Worm (Caenorhabditis elegans) whole organism, young adult: Measurements from ENCODE around the gene mut-15.

Experiments used
- B0035.1 ChIP-seq: sonication (generic microtip); optimal IDR thresholded peaks from 2 replicates; lab custom pipeline; 2016; ENCODE audit warnings: missing genetic modification characterization, mild to moderate bottlenecking, missing compliant biosample characterization, missing genotype, missing genetic modification reagents
- B0336.3 ChIP-seq: fragments of 200-800 bp; sonication (Bioruptor generic); IDR thresholded peaks from 2 replicates; pipeline ENCODE4 v1.3.6; 2022; ENCODE audit warnings: missing genetic modification characterization, missing compliant biosample characterization
- F23B12.7 ChIP-seq: sonication (generic microtip); optimal IDR thresholded peaks from 2 replicates; lab custom pipeline; 2017; ENCODE audit warnings: missing genetic modification characterization, mild to moderate bottlenecking, missing compliant biosample characterization, antibody characterized with exemption, moderate library complexity; ENCODE audit not compliant: insufficient read depth
- F52B5.7 ChIP-seq: sonication (generic microtip); optimal IDR thresholded peaks from 2 replicates; lab custom pipeline; 2016; ENCODE audit warnings: mild to moderate bottlenecking, missing genetic modification characterization, missing compliant biosample characterization
- F57A8.1 ChIP-seq: fragments of 200-800 bp; sonication (Bioruptor generic); optimal IDR thresholded peaks from 2 replicates; lab custom pipeline; 2018; ENCODE audit warnings: mild to moderate bottlenecking, missing genetic modification characterization, moderate library complexity, missing compliant biosample characterization
- T26A5.8 ChIP-seq: sonication (generic microtip); optimal IDR thresholded peaks from 2 replicates; lab custom pipeline; 2016; ENCODE audit warnings: missing genetic modification characterization, missing compliant biosample characterization
- Y56A3A.18 ChIP-seq: fragments of 200-800 bp; sonication (Bioruptor generic); IDR thresholded peaks from 2 replicates; pipeline ENCODE4 v1.3.6; 2022; ENCODE audit warnings: missing genetic modification reagents, missing genetic modification characterization, missing compliant biosample characterization
- Y67H2A.10 ChIP-seq: fragments of 200-800 bp; sonication (Bioruptor generic); conservative IDR thresholded peaks from 2 replicates; pipeline ENCODE4 v1.3.6; 2022; ENCODE audit warnings: missing genetic modification reagents, missing genetic modification characterization, missing compliant biosample characterization
- ZK185.1 ChIP-seq: sonication (generic microtip); optimal IDR thresholded peaks from 2 replicates; lab custom pipeline; 2016; ENCODE audit warnings: mild to moderate bottlenecking, missing genetic modification characterization, missing compliant biosample characterization; ENCODE audit not compliant: poor library complexity, severe bottlenecking
- aptf-3 ChIP-seq: fragments of 200-800 bp; sonication (Bioruptor generic); IDR thresholded peaks from 2 replicates; pipeline ENCODE4 v1.3.6; 2022; ENCODE audit warnings: missing genetic modification characterization, missing compliant biosample characterization
- attf-3 ChIP-seq: fragments of 200-800 bp; sonication (Bioruptor generic); conservative IDR thresholded peaks from 2 replicates; pipeline ENCODE4 v1.3.6; 2022; ENCODE audit warnings: missing genetic modification reagents, missing genetic modification characterization, missing compliant biosample characterization
- attf-5 ChIP-seq: fragments of 200-800 bp; sonication (Bioruptor generic); optimal IDR thresholded peaks from 2 replicates; lab custom pipeline; 2018; ENCODE audit warnings: mild to moderate bottlenecking, missing genetic modification characterization, missing compliant biosample characterization
- ceh-91 ChIP-seq: fragments of 200-800 bp; sonication (Bioruptor generic); IDR thresholded peaks from 2 replicates; pipeline ENCODE4 v1.3.6; 2022; ENCODE audit warnings: missing genetic modification reagents, missing genetic modification characterization, missing compliant biosample characterization
- dox-1 ChIP-seq: fragments of 200-800 bp; sonication (Bioruptor generic); IDR thresholded peaks from 2 replicates; pipeline ENCODE4 v1.3.6; 2022; ENCODE audit warnings: missing genetic modification reagents, missing genetic modification characterization, missing compliant biosample characterization
- dpff-1 ChIP-seq: sonication (generic microtip); optimal IDR thresholded peaks from 2 replicates; lab custom pipeline; 2017; ENCODE audit warnings: mild to moderate bottlenecking, missing genetic modification characterization, missing compliant biosample characterization
- dpl-1 ChIP-seq: fragments of 150-350 bp; optimal IDR thresholded peaks from 2 replicates; lab custom pipeline; 2014; ENCODE audit warnings: missing biosample characterization, missing genetic modification reagents, missing genetic modification characterization
- egl-44 ChIP-seq: fragments of 200-800 bp; sonication (Bioruptor generic); IDR thresholded peaks from 2 replicates; pipeline ENCODE4 v1.3.6; 2022; ENCODE audit warnings: missing genetic modification reagents, missing genetic modification characterization, missing compliant biosample characterization
- egrh-3 ChIP-seq: fragments of 200-800 bp; sonication (Bioruptor generic); IDR thresholded peaks from 2 replicates; pipeline ENCODE4 v1.3.6; 2022; ENCODE audit warnings: missing genetic modification reagents, missing genetic modification characterization, missing compliant biosample characterization
- him-1 ChIP-seq: sonication (generic microtip); optimal IDR thresholded peaks from 2 replicates; lab custom pipeline; 2016; ENCODE audit warnings: missing genotype, missing genetic modification reagents, missing genetic modification characterization, missing compliant biosample characterization
- hlh-12 ChIP-seq: sonication (generic microtip); optimal IDR thresholded peaks from 2 replicates; lab custom pipeline; 2016; ENCODE audit warnings: missing genetic modification characterization, missing compliant biosample characterization
- hrde-1 ChIP-seq: sonication (generic microtip); optimal IDR thresholded peaks from 2 replicates; lab custom pipeline; 2016; ENCODE audit warnings: missing genetic modification characterization, mild to moderate bottlenecking, missing compliant biosample characterization, moderate library complexity, missing genotype, missing genetic modification reagents, borderline replicate concordance
- lag-1 ChIP-seq: fragments of 200-800 bp; sonication (Bioruptor generic); IDR thresholded peaks from 2 replicates; pipeline ENCODE4 v1.3.6; 2022; ENCODE audit warnings: missing genetic modification reagents, missing genetic modification characterization, missing compliant biosample characterization
- lsl-1 ChIP-seq: fragments of 200-800 bp; sonication (Bioruptor generic); optimal IDR thresholded peaks from 2 replicates; lab custom pipeline; 2018; ENCODE audit warnings: mild to moderate bottlenecking, missing genetic modification characterization, moderate library complexity, missing compliant biosample characterization
- mcd-1 ChIP-seq: fragments of 200-800 bp; sonication (Bioruptor generic); IDR thresholded peaks from 2 replicates; pipeline ENCODE4 v1.3.6; 2022; ENCODE audit warnings: missing genetic modification reagents, missing genetic modification characterization, missing compliant biosample characterization
- mel-28 ChIP-seq: sonication (generic microtip); optimal IDR thresholded peaks from 2 replicates; lab custom pipeline; 2016; ENCODE audit warnings: borderline replicate concordance, mild to moderate bottlenecking, missing genetic modification characterization, missing compliant biosample characterization
- mes-4 ChIP-seq: sonication (generic microtip); optimal IDR thresholded peaks from 2 replicates; lab custom pipeline; 2016; ENCODE audit warnings: missing genotype, missing genetic modification characterization, missing compliant biosample characterization
- nfya-2 ChIP-seq: fragments of 200-800 bp; sonication (Bioruptor generic); IDR thresholded peaks from 2 replicates; pipeline ENCODE4 v1.3.6; 2022; ENCODE audit warnings: missing genetic modification reagents, missing genetic modification characterization, missing compliant biosample characterization
- nfyb-1 ChIP-seq: fragments of 200-800 bp; sonication (Bioruptor generic); IDR thresholded peaks from 2 replicates; pipeline ENCODE4 v1.3.6; 2022; ENCODE audit warnings: missing genetic modification reagents, missing genetic modification characterization, missing compliant biosample characterization
- nhr-179 ChIP-seq: sonication (generic microtip); optimal IDR thresholded peaks from 2 replicates; lab custom pipeline; 2016; ENCODE audit warnings: mild to moderate bottlenecking, missing genetic modification characterization, missing compliant biosample characterization
- nhr-80 ChIP-seq: sonication (generic microtip); optimal IDR thresholded peaks from 2 replicates; lab custom pipeline; 2016; ENCODE audit warnings: missing genetic modification characterization, missing compliant biosample characterization
- nhr-90 ChIP-seq: sonication (generic microtip); optimal IDR thresholded peaks from 2 replicates; lab custom pipeline; 2016; ENCODE audit warnings: missing genotype, mild to moderate bottlenecking, missing genetic modification characterization, missing compliant biosample characterization
- rpc-1 ChIP-seq, 2 experiments: fragments of 150-350 bp in 1 of 2; sonication (generic microtip) in 1 of 2; optimal IDR thresholded peaks; 2 replicates each; lab custom pipeline; 2014 to 2018; ENCODE audit warnings: missing biosample characterization in 1 of 2, missing genetic modification characterization in 1 of 2, missing genetic modification reagents in 1 of 2, missing genotype in 1 of 2
- sdz-38 ChIP-seq: sonication (generic microtip); optimal IDR thresholded peaks from 2 replicates; lab custom pipeline; 2016; ENCODE audit warnings: missing genotype, missing genetic modification characterization, missing compliant biosample characterization
- sea-2 ChIP-seq: fragments of 200-800 bp; sonication (Bioruptor generic); IDR thresholded peaks from 2 replicates; pipeline ENCODE4 v1.3.6; 2022; ENCODE audit warnings: missing genetic modification characterization, missing compliant biosample characterization
- sptf-2 ChIP-seq: fragments of 200-800 bp; sonication (Bioruptor generic); optimal IDR thresholded peaks from 2 replicates; lab custom pipeline; 2018; ENCODE audit warnings: mild to moderate bottlenecking, missing genetic modification characterization, missing compliant biosample characterization
- tbx-9 ChIP-seq: sonication (generic microtip); optimal IDR thresholded peaks from 2 replicates; lab custom pipeline; 2016; ENCODE audit warnings: borderline replicate concordance, missing genetic modification characterization, inconsistent platforms, missing compliant biosample characterization
- tlf-1 ChIP-seq: fragments of 200-800 bp; sonication (Bioruptor generic); optimal IDR thresholded peaks from 2 replicates; lab custom pipeline; 2018; ENCODE audit warnings: mild to moderate bottlenecking, missing genetic modification characterization, missing compliant biosample characterization
- unc-62 ChIP-seq: fragments of 150-350 bp; optimal IDR thresholded peaks from 2 replicates; lab custom pipeline; 2014; ENCODE audit warnings: missing biosample characterization, missing genetic modification reagents, missing genetic modification characterization
- xnd-1 ChIP-seq: sonication (generic microtip); optimal IDR thresholded peaks from 2 replicates; lab custom pipeline; 2016; ENCODE audit warnings: missing genotype, missing genetic modification reagents, missing genetic modification characterization, missing compliant biosample characterization
- ztf-26 ChIP-seq: sonication (generic microtip); optimal IDR thresholded peaks from 2 replicates; lab custom pipeline; 2017; ENCODE audit warnings: missing genetic modification characterization, missing compliant biosample characterization
- ztf-3 ChIP-seq: fragments of 200-800 bp; sonication (Bioruptor generic); optimal IDR thresholded peaks from 2 replicates; lab custom pipeline; 2018; ENCODE audit warnings: mild to moderate bottlenecking, missing genetic modification characterization, missing compliant biosample characterization

Gene mut-15

ce11 chrV:15015799-15016198, 13.5 kb downstream of the mut-15 start:
- TF ChIP-seq dpl-1 (GFP tag; lab: Kevin White, UChicago) (no peak), sdz-38 (tag; lab: Kevin White, UChicago) (no peak), egl-44 (no peak), T26A5.8 (no peak), rpc-1 (optimal IDR thresholded peaks at IDR 0.05; lab: Kevin White, UChicago) (no peak), rpc-1 (tag; optimal IDR thresholded peaks at IDR 0.05; lab: Kevin White, UChicago) (no peak), egrh-3 (GFP tag; lab: Robert Waterston, UW) (no peak), mcd-1 (no peak), xnd-1 (tag; lab: Kevin White, UChicago) (no peak), B0336.3 (GFP tag; lab: Robert Waterston, UW) (no peak)
- TF ChIP-seq, all 124 proteins: peak for 0

ce11 chrV:15016795-15017429, 14.6 kb downstream of the mut-15 start:
- TF ChIP-seq F23B12.7 (no peak), Y56A3A.18 (GFP tag; lab: Robert Waterston, UW) (no peak), lsl-1 (GFP tag; lab: Kevin White, UChicago) (no peak), ztf-26 (tag; lab: Kevin White, UChicago) (no peak), him-1 (no peak), B0336.3 (GFP tag; lab: Robert Waterston, UW) (no peak), dox-1 (no peak), nhr-179 (no peak), aptf-3 (no peak), dpff-1 (tag; lab: Kevin White, UChicago) (no peak), hrde-1 (tag; lab: Kevin White, UChicago) (no peak), lag-1 (no peak), F57A8.1 (GFP tag; lab: Kevin White, UChicago) (no peak), F52B5.7 (tag; lab: Kevin White, UChicago) (no peak), nhr-80 (tag; lab: Kevin White, UChicago) (no peak), mel-28 (no peak)

- no peak for TF ChIP-seq attf-5 (GFP tag; lab: Kevin White, UChicago)
- TF ChIP-seq him-1 = no peak
- TF ChIP-seq nfya-2 (GFP tag; lab: Robert Waterston, UW) = no peak
- TF ChIP-seq unc-62 (GFP tag; lab: Kevin White, UChicago) = no peak
- no peak for TF ChIP-seq tlf-1 (GFP tag; lab: Kevin White, UChicago)
- TF ChIP-seq tbx-9 (tag; lab: Kevin White, UChicago) = no peak
- no peak for TF ChIP-seq ceh-91 (GFP tag; lab: Robert Waterston, UW)
- TF ChIP-seq B0336.3 (GFP tag; lab: Robert Waterston, UW) = no peak
- no peak for TF ChIP-seq lsl-1 (GFP tag; lab: Kevin White, UChicago)
- TF ChIP-seq nhr-90 (tag; lab: Kevin White, UChicago) = no peak
- TF ChIP-seq nfyb-1 (GFP tag; lab: Robert Waterston, UW) = no peak
- TF ChIP-seq Y67H2A.10 (GFP tag; lab: Robert Waterston, UW) = no peak
- TF ChIP-seq xnd-1 (tag; lab: Kevin White, UChicago) = no peak
- TF ChIP-seq dpl-1 (GFP tag; lab: Kevin White, UChicago) = no peak
- TF ChIP-seq hlh-12 (tag; lab: Kevin White, UChicago) = no peak
Measured at ce11 chrV:15020229-15020628, 17.9 kb downstream of the mut-15 start, which contains the start of gene F14H8.2. Gene F14H8.2 (minus strand): TSS chrV:15020329.

- TF ChIP-seq xnd-1 (tag; lab: Kevin White, UChicago) (no peak), tbx-9 (tag; lab: Kevin White, UChicago) (no peak), Y56A3A.18 (GFP tag; lab: Robert Waterston, UW) (no peak), mes-4 (tag; lab: Kevin White, UChicago) (no peak), F57A8.1 (GFP tag; lab: Kevin White, UChicago) (no peak), ztf-3 (GFP tag; lab: Kevin White, UChicago) (no peak), him-1 (no peak), sptf-2 (no peak), lag-1 (no peak), ZK185.1 (tag; lab: Kevin White, UChicago) (no peak), B0035.1 (no peak), sea-2 (GFP tag; lab: Robert Waterston, UW) (no peak), attf-3 (no peak)
Measured at ce11 chrV:15020732-15021131, 18.4 kb downstream of the mut-15 start, which contains the start of gene F14H8.5. Gene F14H8.5 (plus strand): TSS chrV:15021032.
